Worm (Caenorhabditis elegans): ENCODE measurements around the gene T19A5.3.

T19A5.3 gene

DNA sequence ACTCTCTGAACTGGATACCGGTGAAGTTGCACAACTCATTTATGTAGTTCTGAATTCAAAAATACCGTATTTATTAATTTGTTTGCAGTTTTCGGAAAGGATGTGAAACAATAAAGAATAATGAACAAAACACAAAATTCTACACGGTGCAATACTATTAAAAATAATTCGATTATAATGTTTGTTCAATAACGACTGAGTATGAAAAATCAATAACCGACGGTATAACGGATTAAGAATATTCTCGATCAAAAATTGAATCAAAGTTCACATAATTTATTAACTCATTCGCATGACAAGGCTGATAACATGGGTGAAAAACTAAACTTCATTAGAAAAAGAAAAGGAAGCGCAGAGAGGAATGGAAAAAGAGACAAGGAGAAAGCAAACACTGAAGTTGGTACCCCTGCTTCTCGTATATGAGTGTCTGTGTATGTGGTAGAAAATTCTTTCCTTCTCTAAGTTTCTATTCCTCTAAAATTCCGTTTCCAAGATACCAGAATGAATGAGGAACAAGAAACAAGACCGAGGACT lies 31.1 kb upstream of the T19A5.3 start, which contains the start of gene nhr-143:
Gene nhr-143, minus strand, starts transcription at position 51 of the 534 bp plus-strand sequence.
- no peak for TF ChIP-seq lim-7 (GFP tag; IDR thresholded peaks at IDR 0.05)
- peak; percentile 50 for TF ChIP-seq dmd-6 (GFP tag; IDR thresholded peaks at IDR 0.05)
- no peak for TF ChIP-seq Y5F2A.4 (GFP tag; optimal IDR thresholded peaks at IDR 0.05)
- peak; percentile 11 for TF ChIP-seq mep-1 (tag; optimal IDR thresholded peaks at IDR 0.05)
- TF ChIP-seq nhr-76 (tag; optimal IDR thresholded peaks at IDR 0.05), result no peak
- no peak for TF ChIP-seq lin-38 (GFP tag; IDR thresholded peaks at IDR 0.05)
- TF ChIP-seq ama-1 (optimal IDR thresholded peaks at IDR 0.05), result no peak
- peak in 1 of 2 experiments; percentile 17 for TF ChIP-seq lsy-2 (tag; optimal IDR thresholded peaks at IDR 0.05)
- TF ChIP-seq ces-1 (GFP tag; optimal IDR thresholded peaks at IDR 0.05), result no peak
- no peak for TF ChIP-seq lin-39 (tag; optimal IDR thresholded peaks at IDR 0.05)
- no peak for TF ChIP-seq Y48G9A.11 (GFP tag; IDR thresholded peaks at IDR 0.05)
- TF ChIP-seq nhr-11 (tag; optimal IDR thresholded peaks at IDR 0.05), result no peak
- peak; percentile 43 for TF ChIP-seq nhr-28 (tag; optimal IDR thresholded peaks at IDR 0.05)
- TF ChIP-seq pqm-1 (tag; optimal IDR thresholded peaks at IDR 0.05), result peak; percentile 41
- peak; percentile 61 for TF ChIP-seq dve-1 (tag; optimal IDR thresholded peaks at IDR 0.05; ENCODE audit: insufficient read depth)
- TF ChIP-seq set-16 (GFP tag; IDR thresholded peaks at IDR 0.05), result no peak
- peak; percentile 47 for TF ChIP-seq hlh-11 (tag; optimal IDR thresholded peaks at IDR 0.05)
- TF ChIP-seq dmd-8 (GFP tag; IDR thresholded peaks at IDR 0.05), result no peak
- no peak for TF ChIP-seq ceh-20 (GFP tag; IDR thresholded peaks at IDR 0.05)
- TF ChIP-seq T26A8.4 (GFP tag; IDR thresholded peaks at IDR 0.05), result no peak
- TF ChIP-seq unc-62 (GFP tag; optimal IDR thresholded peaks at IDR 0.05 in 1 of 2), result peak in 1 of 2 experiments; percentile 10
- TF ChIP-seq unc-62 (tag; optimal IDR thresholded peaks at IDR 0.05), result no peak
- TF ChIP-seq ceh-28 (tag; optimal IDR thresholded peaks at IDR 0.05), result no peak
- no peak for TF ChIP-seq nhr-6 (tag; optimal IDR thresholded peaks at IDR 0.05)
- TF ChIP-seq daf-16 (GFP tag; optimal IDR thresholded peaks at IDR 0.05), result no peak
- TF ChIP-seq daf-16 (tag; optimal IDR thresholded peaks at IDR 0.05), result peak; percentile 27
- TF ChIP-seq vab-7 (GFP tag; IDR thresholded peaks at IDR 0.05), result no peak
- TF ChIP-seq attf-4 (tag; optimal IDR thresholded peaks at IDR 0.05), result no peak
- no peak for TF ChIP-seq F37D6.2 (tag; optimal IDR thresholded peaks at IDR 0.05)
- TF ChIP-seq ceh-82 (tag; optimal IDR thresholded peaks at IDR 0.05), result no peak
- TF ChIP-seq spr-3 (GFP tag; optimal IDR thresholded peaks at IDR 0.05), result no peak
- TF ChIP-seq aly-2 (tag; optimal IDR thresholded peaks at IDR 0.05), result no peak
- TF ChIP-seq nhr-77 (tag; optimal IDR thresholded peaks at IDR 0.05), result peak; percentile 31
- no peak for TF ChIP-seq ceh-62 (tag; optimal IDR thresholded peaks at IDR 0.05)

DNA sequence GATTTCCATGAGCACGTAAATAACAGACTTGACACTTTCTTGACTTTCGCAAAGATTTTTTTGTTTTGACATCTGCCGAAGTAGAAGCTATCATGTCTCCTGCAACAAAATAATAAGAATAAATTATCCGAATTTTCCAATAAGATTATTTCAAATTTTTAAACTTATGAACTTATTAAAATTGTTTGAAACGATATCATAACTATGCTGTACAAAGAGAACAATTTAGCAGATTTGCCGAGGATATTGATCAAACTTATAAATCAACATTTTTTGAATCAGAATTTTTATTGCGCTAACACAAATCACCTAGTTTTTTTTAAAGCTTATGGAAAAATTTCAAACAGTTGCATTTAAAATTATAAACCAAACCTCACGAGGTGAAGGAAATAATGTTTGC lies 28.4 kb upstream of the T19A5.3 start, which contains the start of gene nhr-195:
Gene nhr-195, minus strand, starts transcription at position 101 of the 400 bp plus-strand sequence.
- no peak for TF ChIP-seq cey-2 (tag; optimal IDR thresholded peaks at IDR 0.05; ENCODE audit: borderline replicate concordance, insufficient read depth)
- TF ChIP-seq snpc-1.2 (GFP tag; IDR thresholded peaks at IDR 0.05), result no peak
- TF ChIP-seq T20F7.1 (GFP tag; optimal IDR thresholded peaks at IDR 0.05), result no peak
- TF ChIP-seq Y105C5A.15 (GFP tag; IDR thresholded peaks at IDR 0.05), result no peak
- TF ChIP-seq ceh-28 (tag; optimal IDR thresholded peaks at IDR 0.05), result no peak
- TF ChIP-seq F44E2.7 (GFP tag; IDR thresholded peaks at IDR 0.05), result no peak

DNA sequence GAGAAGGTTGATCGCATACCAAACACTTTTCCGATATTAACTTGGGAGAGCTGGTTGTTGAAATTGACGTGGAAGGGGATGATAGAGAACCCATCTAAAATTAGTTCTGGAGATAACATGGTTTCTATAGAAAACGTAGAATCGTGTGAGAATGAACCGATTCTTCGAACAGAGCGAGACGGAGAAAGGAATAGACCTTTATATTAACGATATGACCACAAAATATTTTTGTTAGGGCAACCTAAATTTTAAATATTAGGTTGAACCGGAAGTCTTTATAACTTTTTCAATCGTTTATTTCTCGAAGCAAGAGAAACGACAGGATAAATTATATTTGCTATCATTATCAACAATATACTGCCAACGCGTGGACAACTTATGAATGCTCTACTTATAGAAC lies 22.2 kb upstream of the T19A5.3 start, which contains the start of gene nhr-219:
Gene nhr-219, minus strand, starts transcription at position 101 of the 400 bp plus-strand sequence.
- TF ChIP-seq hlh-11 (tag; optimal IDR thresholded peaks at IDR 0.05), result no peak
- TF ChIP-seq unc-62 (GFP tag; optimal IDR thresholded peaks at IDR 0.05 in 1 of 2), result peak in 1 of 2 experiments; percentile 28
- TF ChIP-seq unc-62 (tag; optimal IDR thresholded peaks at IDR 0.05), result no peak

Measured in whole organism, L4 larva.